Worm (Caenorhabditis elegans): ENCODE measurements around the gene rrf-3.

The rrf-3 gene

DNA sequence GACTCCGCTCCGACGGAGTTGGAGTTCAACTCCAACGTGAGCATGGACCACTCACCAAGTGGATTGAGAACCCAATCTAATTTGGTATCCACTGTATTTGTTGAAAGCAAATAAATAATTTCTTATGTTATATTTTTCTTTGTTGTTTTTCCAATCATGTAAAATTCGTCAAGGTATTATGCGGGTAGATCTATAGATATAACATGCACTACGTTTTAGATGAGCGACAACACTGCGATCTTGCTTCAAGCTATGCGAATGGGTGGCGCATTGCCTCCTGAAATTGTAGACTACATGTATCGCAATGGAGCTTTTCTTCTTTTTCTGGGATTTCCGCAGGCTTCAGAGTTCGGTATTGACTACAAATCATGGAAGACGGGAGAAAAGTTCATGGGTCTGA is 17.7 kb upstream of the rrf-3 start, which contains the start of gene F10B5.2:
Gene F10B5.2 (plus strand): TSS at position 220 of the 400 bp plus-strand sequence.
- no peak for TF ChIP-seq Y116A8C.19 (tag; optimal IDR thresholded peaks at IDR 0.05; ENCODE audit: borderline replicate concordance)
- TF ChIP-seq lsy-2 (tag; optimal IDR thresholded peaks at IDR 0.05), result peak in 1 of 2 experiments; percentile 43
- no peak for TF ChIP-seq sptf-1 (tag; optimal IDR thresholded peaks at IDR 0.05)
- TF ChIP-seq jun-1 (tag; optimal IDR thresholded peaks at IDR 0.05), result no peak
- no peak for TF ChIP-seq C16A3.4 (tag; optimal IDR thresholded peaks at IDR 0.05)
- no peak for TF ChIP-seq efl-1 (optimal IDR thresholded peaks at IDR 0.05)
- TF ChIP-seq efl-1 (GFP tag; optimal IDR thresholded peaks at IDR 0.05 in 1 of 2), result peak in 1 of 2 experiments; percentile 75
- no peak for TF ChIP-seq unc-62 (GFP tag; optimal IDR thresholded peaks at IDR 0.05)
- no peak for TF ChIP-seq fos-1 (tag; optimal IDR thresholded peaks at IDR 0.05)

DNA sequence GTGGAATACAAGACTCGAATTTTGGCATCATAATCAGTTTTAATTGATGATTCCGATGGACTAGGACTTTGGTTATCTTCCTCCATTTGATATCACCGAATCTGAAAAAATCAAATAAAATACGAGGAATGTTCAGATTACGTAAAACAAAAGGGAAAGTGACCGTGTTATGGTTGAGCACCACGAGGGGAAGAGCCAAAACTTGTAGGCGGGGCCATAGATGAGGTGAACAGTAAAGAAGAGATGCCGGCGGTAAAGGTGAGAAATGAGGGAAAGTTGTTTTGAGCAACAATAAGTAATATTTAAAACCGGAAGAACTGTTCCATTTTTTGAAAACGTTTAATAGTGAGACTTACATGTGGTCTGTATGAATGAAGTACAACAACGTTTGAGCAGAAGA is 12.3 kb upstream of the rrf-3 start, which contains the start of gene F10B5.3:
Gene F10B5.3 (minus strand): TSS at position 101 of the 400 bp plus-strand sequence.
- no peak for TF ChIP-seq swsn-7 (tag; optimal IDR thresholded peaks at IDR 0.05)
- no peak for TF ChIP-seq lin-39 (tag; optimal IDR thresholded peaks at IDR 0.05)
- no peak for TF ChIP-seq aly-2 (tag; optimal IDR thresholded peaks at IDR 0.05)
- TF ChIP-seq lin-15B (tag; optimal IDR thresholded peaks at IDR 0.05), result no peak
- no peak for TF ChIP-seq nhr-237 (tag; optimal IDR thresholded peaks at IDR 0.05)

DNA sequence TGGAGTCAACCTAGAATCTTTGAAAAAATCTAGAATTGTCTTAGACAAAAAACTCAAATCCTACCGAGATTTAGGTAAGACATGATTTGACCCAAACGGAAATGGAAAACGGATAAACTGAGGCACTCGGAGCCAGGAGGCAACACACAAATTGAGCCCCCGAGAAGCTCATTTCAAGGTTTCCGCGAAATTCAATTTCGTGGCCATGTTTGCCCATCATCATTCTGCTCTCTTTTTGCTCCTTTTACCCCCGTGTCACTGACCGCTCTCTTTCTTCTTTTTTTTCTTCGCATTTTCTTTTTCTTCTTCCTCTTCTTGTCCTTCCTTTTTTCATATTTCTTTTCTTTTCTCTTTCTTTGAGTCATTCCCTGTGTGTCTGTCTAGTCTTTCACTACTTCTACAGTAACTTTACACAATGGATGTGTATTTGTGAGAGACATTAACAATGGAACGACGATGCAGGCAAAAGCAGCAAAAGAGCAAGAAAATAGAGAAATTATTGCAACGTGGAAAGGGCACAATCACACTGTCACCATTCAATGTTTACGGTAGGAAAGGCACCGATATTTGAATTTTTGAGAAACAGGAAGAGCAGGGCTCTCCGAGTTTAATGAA is 9.4 kb upstream of the rrf-3 start:
- peak; percentile 44 for TF ChIP-seq fkh-10 (GFP tag; optimal IDR thresholded peaks at IDR 0.05)
- TF ChIP-seq nhr-47 (tag; optimal IDR thresholded peaks at IDR 0.05), result no peak
- peak; percentile 11 for TF ChIP-seq ces-1 (GFP tag; optimal IDR thresholded peaks at IDR 0.05)

DNA sequence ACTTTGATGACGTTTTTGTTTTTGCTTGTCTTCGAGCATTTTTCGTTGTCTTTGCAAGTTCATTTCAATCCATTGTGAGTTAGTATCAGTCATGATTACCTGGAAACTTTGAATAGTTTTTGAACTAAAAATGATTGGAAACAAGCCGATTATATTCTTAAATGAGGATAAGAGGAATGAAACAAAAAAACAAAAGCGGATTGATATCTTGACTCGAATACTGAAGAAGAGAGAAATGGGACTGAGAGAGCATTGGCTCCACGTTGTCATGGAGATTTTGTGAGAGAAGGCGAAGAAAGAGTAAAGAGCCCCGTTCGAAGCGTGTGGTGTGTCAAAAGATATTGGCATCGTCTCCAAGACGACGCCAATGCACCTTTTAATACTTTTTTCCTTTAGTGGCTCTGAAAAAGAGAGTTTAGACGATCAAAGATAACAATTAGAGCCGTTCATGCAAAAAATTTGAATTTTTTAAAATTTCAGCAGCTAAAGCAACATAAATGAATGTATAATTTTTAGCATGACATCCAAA is 5.4 kb upstream of the rrf-3 start, which contains the start of the genes tub-1 and tmem-138:
Gene tub-1 (minus strand): TSS at position 101 of the 529 bp plus-strand sequence.
Gene tmem-138 (plus strand): TSS at position 479 of the 529 bp plus-strand sequence.
- TF ChIP-seq aha-1 (tag; optimal IDR thresholded peaks at IDR 0.05) (no peak), lir-3 (tag; optimal IDR thresholded peaks at IDR 0.05; ENCODE audit: poor library complexity) (no peak), unc-30 (tag; optimal IDR thresholded peaks at IDR 0.05) (no peak), jun-1 (tag; optimal IDR thresholded peaks at IDR 0.05) (no peak), dsc-1 (tag; optimal IDR thresholded peaks at IDR 0.05) (peak; percentile 42), fkh-8 (tag; optimal IDR thresholded peaks at IDR 0.05) (peak; percentile 70), F16B12.6 (tag; optimal IDR thresholded peaks at IDR 0.05) (no peak), nhr-77 (tag; optimal IDR thresholded peaks at IDR 0.05) (no peak), snpc-4 (tag; optimal IDR thresholded peaks at IDR 0.05) (no peak)

ce11 chrII:8157991-8158390 is 4.3 kb upstream of the rrf-3 start, which contains the start of gene pch-2:
TSS of gene pch-2 (plus strand) at chrII:8158349.
- TF ChIP-seq elt-2 (tag; optimal IDR thresholded peaks at IDR 0.05), result no peak
- no peak for TF ChIP-seq egl-27 (tag; optimal IDR thresholded peaks at IDR 0.05)
- no peak for TF ChIP-seq ama-1 (optimal IDR thresholded peaks at IDR 0.05)
- peak; percentile 78 to 93 for TF ChIP-seq lin-35 (GFP tag; optimal IDR thresholded peaks at IDR 0.05)
- peak; percentile 47 for TF ChIP-seq xbp-1 (tag; optimal IDR thresholded peaks at IDR 0.05)
- peak; percentile 80 to 93 for TF ChIP-seq lsy-2 (tag; optimal IDR thresholded peaks at IDR 0.05)
- no peak for TF ChIP-seq nhr-11 (tag; optimal IDR thresholded peaks at IDR 0.05)
- TF ChIP-seq efl-3 (GFP tag; optimal IDR thresholded peaks at IDR 0.05), result no peak
- TF ChIP-seq nhr-84 (tag; optimal IDR thresholded peaks at IDR 0.05), result no peak
- peak; percentile 67 for TF ChIP-seq nhr-47 (tag; optimal IDR thresholded peaks at IDR 0.05)
- TF ChIP-seq jun-1 (tag; optimal IDR thresholded peaks at IDR 0.05), result no peak
- TF ChIP-seq snu-23 (GFP tag; optimal IDR thresholded peaks at IDR 0.05), result peak; percentile 65
- TF ChIP-seq ets-5 (GFP tag; IDR thresholded peaks at IDR 0.05), result no peak
- peak; percentile 29; the same call in 1 of the 2 replicates for TF ChIP-seq isw-1 (GFP tag; IDR thresholded peaks at IDR 0.05)
- TF ChIP-seq nhr-20 (tag; optimal IDR thresholded peaks at IDR 0.05), result peak; percentile 61
- TF ChIP-seq efl-1 (optimal IDR thresholded peaks at IDR 0.05), result peak; percentile 85 to 86
- TF ChIP-seq efl-1 (GFP tag; optimal IDR thresholded peaks at IDR 0.05 in 1 of 2), result peak; percentile 88 to 99
- no peak for TF ChIP-seq aha-1 (tag; optimal IDR thresholded peaks at IDR 0.05)
- TF ChIP-seq swsn-7 (tag; optimal IDR thresholded peaks at IDR 0.05), result peak; percentile 48
- TF ChIP-seq lin-15B (tag; optimal IDR thresholded peaks at IDR 0.05), result peak; percentile 62
- peak; percentile 45 for TF ChIP-seq lin-14 (GFP tag; optimal IDR thresholded peaks at IDR 0.05)
- TF ChIP-seq nhr-85 (tag), result peak; percentile 75
- no peak for TF ChIP-seq fkh-10 (GFP tag; optimal IDR thresholded peaks at IDR 0.05)
- TF ChIP-seq C16A3.4 (tag; optimal IDR thresholded peaks at IDR 0.05), result peak; percentile 74
- TF ChIP-seq nhr-71 (tag; optimal IDR thresholded peaks at IDR 0.05), result peak; percentile 70
- no peak for TF ChIP-seq fkh-4 (tag; optimal IDR thresholded peaks at IDR 0.05; ENCODE audit: borderline replicate concordance)
- no peak for TF ChIP-seq pag-3 (tag; optimal IDR thresholded peaks at IDR 0.05; ENCODE audit: borderline replicate concordance, insufficient read depth)
- peak; percentile 38 for TF ChIP-seq F16B12.6 (tag; optimal IDR thresholded peaks at IDR 0.05)
- TF ChIP-seq lin-13 (GFP tag; optimal IDR thresholded peaks at IDR 0.05), result no peak
